Fruit fly (Drosophila melanogaster) whole organism, embryonic: ENCODE results near the gene Cngl.

ENCODE experiments used
- C15 ChIP-seq: fragments of 200-800 bp; sonication (Bioruptor generic); IDR thresholded peaks from 3 replicates; pipeline ENCODE4 v1.3.6; 2022; ENCODE audit warnings: missing biosample characterization, missing genetic modification characterization
- CG11247 ChIP-seq: fragments of 200-800 bp; sonication (Bioruptor generic); IDR thresholded peaks from 2 replicates; pipeline ENCODE4 v1.3.6; 2022; ENCODE audit warnings: missing biosample characterization, missing genetic modification characterization
- CG12236 ChIP-seq: fragments of 200-800 bp; sonication (Bioruptor generic); optimal IDR thresholded peaks from 2 replicates; lab custom pipeline; 2016; ENCODE audit warnings: missing biosample characterization, missing genetic modification characterization
- CG12299 ChIP-seq: fragments of 200-800 bp; sonication (Bioruptor generic); optimal IDR thresholded peaks from 2 replicates; lab custom pipeline; 2018; ENCODE audit warnings: missing biosample characterization, mild to moderate bottlenecking, missing genetic modification characterization
- CG15479 ChIP-seq: fragments of 200-800 bp; sonication (Bioruptor generic); optimal IDR thresholded peaks from 3 replicates; lab custom pipeline; 2019; ENCODE audit warnings: missing biosample characterization, mild to moderate bottlenecking, missing genetic modification characterization, moderate library complexity
- CG1792 ChIP-seq: fragments of 200-800 bp; sonication (Bioruptor generic); optimal IDR thresholded peaks from 2 replicates; lab custom pipeline; 2016; ENCODE audit warnings: missing biosample characterization, missing genetic modification characterization
- CG43689 ChIP-seq: fragments of 200-800 bp; sonication (Bioruptor generic); IDR thresholded peaks from 2 replicates; pipeline ENCODE4 v1.3.6; 2022; ENCODE audit warnings: missing biosample characterization, missing genetic modification characterization
- CG8388 ChIP-seq: fragments of 200-800 bp; sonication (Bioruptor generic); optimal IDR thresholded peaks from 2 replicates; lab custom pipeline; 2019; ENCODE audit warnings: missing biosample characterization, mild to moderate bottlenecking, missing genetic modification characterization, moderate library complexity
- CkIIα-i1 ChIP-seq: fragments of 200-800 bp; sonication (Bioruptor generic); IDR thresholded peaks from 2 replicates; pipeline ENCODE4 v1.3.6; 2022; ENCODE audit warnings: missing biosample characterization, missing genetic modification characterization
- Dp ChIP-seq: fragments of 200-800 bp; sonication (Bioruptor generic); optimal IDR thresholded peaks from 2 replicates; lab custom pipeline; 2018; ENCODE audit warnings: missing biosample characterization, mild to moderate bottlenecking, missing genetic modification characterization, moderate library complexity
- Xrp1 ChIP-seq: fragments of 200-800 bp; sonication (Bioruptor generic); IDR thresholded peaks from 2 replicates; pipeline ENCODE4 v1.3.6; 2022; ENCODE audit warnings: missing biosample characterization, missing genetic modification characterization
- kay ChIP-seq: fragments of 200-800 bp; sonication (Bioruptor generic); optimal IDR thresholded peaks from 2 replicates; lab custom pipeline; 2016; ENCODE audit warnings: missing biosample characterization, missing genetic modification characterization
- mld ChIP-seq: fragments of 200-800 bp; sonication (Bioruptor generic); IDR thresholded peaks from 3 replicates; pipeline ENCODE4 v1.3.6; 2022; ENCODE audit warnings: missing biosample characterization, missing genetic modification characterization; ENCODE audit not compliant: partially characterized antibody
- psq ChIP-seq: fragments of 200-800 bp; sonication (Bioruptor generic); optimal IDR thresholded peaks from 2 replicates; lab custom pipeline; 2017; ENCODE audit warnings: missing biosample characterization, missing genetic modification characterization

- no peak for TF ChIP-seq CG12299 (tag; lab: Kevin White, UChicago)
- no peak for TF ChIP-seq psq (GFP tag; lab: Kevin White, UChicago)
- TF ChIP-seq CG11247 (GFP tag; lab: Robert Waterston, UW) = no peak
- TF ChIP-seq Dp = no peak
- TF ChIP-seq CG8388 (GFP tag; lab: Kevin White, UChicago) = no peak
- no peak for TF ChIP-seq Xrp1 (GFP tag; lab: Robert Waterston, UW)
- no peak for TF ChIP-seq mld (GFP tag; lab: Robert Waterston, UW)
- no peak for TF ChIP-seq CG15479 (GFP tag; lab: Kevin White, UChicago)
- TF ChIP-seq kay (GFP tag; lab: Kevin White, UChicago) = no peak
- TF ChIP-seq CG43689 (GFP tag; lab: Robert Waterston, UW) = no peak
- TF ChIP-seq CkIIα-i1 = no peak
- no peak for TF ChIP-seq CG1792 (GFP tag; lab: Kevin White, UChicago)
- TF ChIP-seq C15 (GFP tag; lab: Robert Waterston, UW) = no peak
- no peak for TF ChIP-seq CG12236
Observed at dm6 chrX:15475791-15476190, 34.7 kb upstream of the Cngl start, which contains the start of gene CG6324.
